Fruit fly (Drosophila melanogaster) whole organism, embryonic: ENCODE measurements around the gene Drsl5.

Experiments used
- ATbp ChIP-seq: fragments of 200-800 bp; sonication (Bioruptor generic); optimal IDR thresholded peaks from 2 replicates; lab custom pipeline; 2017; ENCODE audit warnings: missing biosample characterization, mild to moderate bottlenecking, missing genetic modification characterization, missing genetic modification reagents
- Awh ChIP-seq: fragments of 200-800 bp; sonication (Bioruptor generic); IDR thresholded peaks from 2 replicates; pipeline ENCODE4, ENCODE4 v1.3.6; 2022; ENCODE audit warnings: missing biosample characterization, missing genetic modification characterization
- CG11504 ChIP-seq: fragments of 200-800 bp; sonication (Bioruptor generic); optimal IDR thresholded peaks from 3 replicates; lab custom pipeline; 2019; ENCODE audit warnings: missing biosample characterization, mild to moderate bottlenecking, missing genetic modification characterization, moderate library complexity
- CG11695 ChIP-seq: fragments of 200-800 bp; sonication (Bioruptor generic); IDR thresholded peaks from 3 replicates; pipeline ENCODE4 v1.3.6; 2022; ENCODE audit warnings: missing biosample characterization, missing genetic modification characterization
- CG13624 ChIP-seq: fragments of 200-800 bp; sonication (Bioruptor generic); optimal IDR thresholded peaks from 2 replicates; lab custom pipeline; 2016; ENCODE audit warnings: missing biosample characterization, missing genetic modification characterization
- CG14050 ChIP-seq: fragments of 200-800 bp; sonication (Bioruptor generic); IDR thresholded peaks from 3 replicates; pipeline ENCODE4 v1.3.6; 2022; ENCODE audit warnings: missing biosample characterization, missing genetic modification characterization
- CG15514 ChIP-seq: fragments of 200-800 bp; sonication (Bioruptor generic); optimal IDR thresholded peaks from 3 replicates; lab custom pipeline; 2017; ENCODE audit warnings: missing biosample characterization, missing genetic modification characterization, mild to moderate bottlenecking, moderate library complexity, missing genetic modification reagents
- CG15601 ChIP-seq: fragments of 200-800 bp; sonication (Bioruptor generic); optimal IDR thresholded peaks from 3 replicates; lab custom pipeline; 2019; ENCODE audit warnings: missing biosample characterization, mild to moderate bottlenecking, missing genetic modification characterization, moderate library complexity
- CG17186 ChIP-seq: fragments of 200-800 bp; sonication (Bioruptor generic); optimal IDR thresholded peaks from 3 replicates; lab custom pipeline; 2017; ENCODE audit warnings: missing biosample characterization, missing genetic modification reagents, missing genetic modification characterization
- CG17385 ChIP-seq: fragments of 200-800 bp; sonication (Bioruptor generic); optimal IDR thresholded peaks from 3 replicates; lab custom pipeline; 2018; ENCODE audit warnings: missing biosample characterization, mild to moderate bottlenecking, missing genetic modification characterization
- CG17829 ChIP-seq: fragments of 200-800 bp; optimal IDR thresholded peaks from 2 replicates; lab custom pipeline; 2019; ENCODE audit warnings: missing biosample characterization, mild to moderate bottlenecking, missing genetic modification characterization, moderate library complexity
- CG30020 ChIP-seq: fragments of 200-800 bp; optimal IDR thresholded peaks from 2 replicates; lab custom pipeline; 2019; ENCODE audit warnings: missing biosample characterization, mild to moderate bottlenecking, missing genetic modification characterization, moderate library complexity
- CG34224 ChIP-seq: fragments of 200-800 bp; sonication (Bioruptor generic); IDR thresholded peaks from 3 replicates; pipeline ENCODE4 v1.3.6; 2022; ENCODE audit warnings: missing biosample characterization, missing genetic modification characterization; ENCODE audit not compliant: partially characterized antibody
- CG34422 ChIP-seq: fragments of 200-800 bp; sonication (Bioruptor generic); IDR thresholded peaks from 3 replicates; pipeline ENCODE4 v1.3.6; 2022; ENCODE audit warnings: missing biosample characterization, missing genetic modification characterization
- CG4360 ChIP-seq: fragments of 200-800 bp; sonication (Bioruptor generic); IDR thresholded peaks from 2 replicates; pipeline ENCODE4 v1.3.6; 2022; ENCODE audit warnings: missing biosample characterization, missing genetic modification characterization
- CG6854 ChIP-seq: fragments of 200-800 bp; sonication (Bioruptor generic); optimal IDR thresholded peaks from 3 replicates; lab custom pipeline; 2017; ENCODE audit warnings: missing biosample characterization, mild to moderate bottlenecking, missing genetic modification characterization
- CG7928 ChIP-seq: fragments of 200-800 bp; sonication (Bioruptor generic); optimal IDR thresholded peaks from 2 replicates; lab custom pipeline; 2017; ENCODE audit warnings: missing biosample characterization, mild to moderate bottlenecking, missing genetic modification characterization
- CG7987 ChIP-seq: fragments of 200-800 bp; sonication (Bioruptor generic); optimal IDR thresholded peaks from 2 replicates; lab custom pipeline; 2018; ENCODE audit warnings: missing biosample characterization, mild to moderate bottlenecking, missing genetic modification characterization, moderate library complexity
- Camta ChIP-seq: fragments of 200-800 bp; sonication (Bioruptor generic); optimal IDR thresholded peaks from 2 replicates; lab custom pipeline; 2016; ENCODE audit warnings: missing biosample characterization, missing genetic modification characterization
- CrebB ChIP-seq: fragments of 200-800 bp; sonication (Bioruptor generic); optimal IDR thresholded peaks from 3 replicates; lab custom pipeline; 2018; ENCODE audit warnings: missing biosample characterization, mild to moderate bottlenecking, missing genetic modification characterization
- D19B ChIP-seq: fragments of 200-800 bp; sonication (Bioruptor generic); optimal IDR thresholded peaks from 2 replicates; lab custom pipeline; 2017; ENCODE audit warnings: missing biosample characterization, mild to moderate bottlenecking, missing genetic modification characterization
- Ets65A ChIP-seq: fragments of 200-800 bp; sonication (Bioruptor generic); peaks from one replicate; lab custom pipeline; 2016; ENCODE audit warnings: missing biosample characterization, missing genetic modification characterization
- Fer1 ChIP-seq: fragments of 200-800 bp; sonication (Bioruptor generic); optimal IDR thresholded peaks from 2 replicates; lab custom pipeline; 2017; ENCODE audit warnings: missing biosample characterization, mild to moderate bottlenecking, missing genetic modification characterization
- HLH4C ChIP-seq: fragments of 200-800 bp; sonication (Bioruptor generic); IDR thresholded peaks from 3 replicates; pipeline ENCODE4 v1.3.6; 2022; ENCODE audit warnings: missing biosample characterization, missing genetic modification characterization; ENCODE audit not compliant: partially characterized antibody
- HLH54F ChIP-seq: fragments of 200-800 bp; sonication (Bioruptor generic); optimal IDR thresholded peaks from 3 replicates; lab custom pipeline; 2016; ENCODE audit warnings: missing biosample characterization, missing genetic modification characterization
- Neu2 ChIP-seq: fragments of 200-800 bp; sonication (Bioruptor generic); optimal IDR thresholded peaks from 3 replicates; lab custom pipeline; 2016; ENCODE audit warnings: missing biosample characterization, missing genetic modification characterization, borderline replicate concordance
- Pdp1 ChIP-seq, 2 experiments: fragments of 200-800 bp; sonication (Bioruptor generic); optimal IDR thresholded peaks; 3 replicates each; lab custom pipeline; 2016; ENCODE audit warnings: missing biosample characterization in 2 of 2, missing genetic modification characterization in 2 of 2, mild to moderate bottlenecking in 1 of 2, moderate library complexity in 1 of 2
- Trl ChIP-seq, 3 experiments: fragments of >200 bp in 2 of 3; fragments of 200-800 bp in 1 of 3; sonication (Bioruptor generic) in 1 of 3; optimal IDR thresholded peaks; 2 replicates in 1 of 3; 3 replicates in 2 of 3; lab custom pipeline; 2016 to 2017; ENCODE audit warnings: missing biosample characterization in 1 of 3, missing genetic modification characterization in 1 of 3
- bab2 ChIP-seq: fragments of 200-800 bp; sonication (Bioruptor generic); optimal IDR thresholded peaks from 2 replicates; lab custom pipeline; 2016; ENCODE audit warnings: missing biosample characterization, missing genetic modification characterization
- bsh ChIP-seq, 2 experiments: fragments of 200-800 bp; sonication (Bioruptor generic); optimal IDR thresholded peaks; 2 replicates each; lab custom pipeline; 2017 to 2018; ENCODE audit warnings: mild to moderate bottlenecking in 2 of 2, missing biosample characterization in 2 of 2, missing genetic modification characterization in 2 of 2, moderate library complexity in 1 of 2
- chinmo ChIP-seq: fragments of 200-800 bp; sonication (Bioruptor generic); IDR thresholded peaks from 4 replicates; pipeline ENCODE4 v1.3.6; 2022; ENCODE audit warnings: missing biosample characterization, missing genetic modification characterization; ENCODE audit not compliant: partially characterized antibody
- chm ChIP-seq: fragments of 200-800 bp; sonication (Bioruptor generic); IDR thresholded peaks from 2 replicates; pipeline ENCODE4 v1.3.6; 2022; ENCODE audit warnings: missing biosample characterization, missing genetic modification characterization
- esg ChIP-seq: fragments of 200-800 bp; sonication (Bioruptor generic); conservative IDR thresholded peaks from 2 replicates; pipeline ENCODE4 v1.3.6; 2022; ENCODE audit warnings: missing biosample characterization, missing genetic modification characterization
- ewg ChIP-seq: fragments of 200-800 bp; sonication (Bioruptor generic); optimal IDR thresholded peaks from 3 replicates; lab custom pipeline; 2017; ENCODE audit warnings: mild to moderate bottlenecking, missing biosample characterization, missing genetic modification reagents, missing genetic modification characterization
- gcm ChIP-seq: fragments of 200-800 bp; sonication (Bioruptor generic); optimal IDR thresholded peaks from 2 replicates; lab custom pipeline; 2019; ENCODE audit warnings: missing biosample characterization, mild to moderate bottlenecking, missing genetic modification characterization, moderate library complexity
- mam ChIP-seq: fragments of 200-800 bp; sonication (Bioruptor generic); optimal IDR thresholded peaks from 3 replicates; lab custom pipeline; 2016; ENCODE audit warnings: missing biosample characterization, missing genetic modification characterization
- pros ChIP-seq: fragments of 200-800 bp; sonication (Bioruptor generic); optimal IDR thresholded peaks from 3 replicates; lab custom pipeline; 2019; ENCODE audit warnings: missing biosample characterization, mild to moderate bottlenecking, missing genetic modification characterization, moderate library complexity
- pzg ChIP-seq: fragments of 200-800 bp; sonication (Bioruptor generic); optimal IDR thresholded peaks from 3 replicates; lab custom pipeline; 2018; ENCODE audit warnings: missing biosample characterization, mild to moderate bottlenecking, missing genetic modification characterization, moderate library complexity
- ranshi ChIP-seq: fragments of 200-800 bp; sonication (Bioruptor generic); IDR thresholded peaks from 2 replicates; pipeline ENCODE4 v1.3.6; 2022; ENCODE audit warnings: missing biosample characterization, missing genetic modification characterization
- sima ChIP-seq: fragments of 200-800 bp; sonication (Bioruptor generic); optimal IDR thresholded peaks from 2 replicates; lab custom pipeline; 2016; ENCODE audit warnings: missing biosample characterization, missing genetic modification characterization
- so ChIP-seq: fragments of 200-800 bp; sonication (Bioruptor generic); IDR thresholded peaks from 3 replicates; pipeline ENCODE4 v1.3.6; 2022; ENCODE audit warnings: missing biosample characterization, missing genetic modification characterization
- stc ChIP-seq: fragments of 200-800 bp; sonication (Bioruptor generic); IDR thresholded peaks from 2 replicates; pipeline ENCODE4 v1.3.6; 2022; ENCODE audit warnings: missing biosample characterization, missing genetic modification characterization
- tio ChIP-seq: fragments of 200-800 bp; sonication (Bioruptor generic); optimal IDR thresholded peaks from 2 replicates; lab custom pipeline; 2017; ENCODE audit warnings: missing biosample characterization, missing genetic modification characterization, inconsistent platforms
- vvl ChIP-seq: fragments of 200-800 bp; sonication (Bioruptor generic); IDR thresholded peaks from 2 replicates; pipeline ENCODE4 v1.3.6; 2022; ENCODE audit warnings: missing biosample characterization, missing genetic modification characterization
- wor ChIP-seq: fragments of 200-800 bp; sonication (Bioruptor generic); IDR thresholded peaks from 2 replicates; pipeline ENCODE4 v1.3.6; 2022; ENCODE audit warnings: missing biosample characterization, missing genetic modification characterization
- zen ChIP-seq: fragments of 200-800 bp; sonication (Bioruptor generic); optimal IDR thresholded peaks from 3 replicates; lab custom pipeline; 2018; ENCODE audit warnings: missing biosample characterization, mild to moderate bottlenecking, missing genetic modification characterization, moderate library complexity
- zf30C ChIP-seq: fragments of 200-800 bp; sonication (Bioruptor generic); optimal IDR thresholded peaks from 3 replicates; lab custom pipeline; 2018; ENCODE audit warnings: missing biosample characterization, mild to moderate bottlenecking, missing genetic modification characterization

Gene Drsl5

dm6 chr3L:3336368-3337164 is 20.0 kb downstream of the Drsl5 start, which contains the start of the genes Drsl6 and kst (continued):
- TF ChIP-seq zen (tag; lab: Kevin White, UChicago) (peak; percentile 56), Neu2 (no peak), CG34422 (peak; percentile 53; the same call in 1 of the 3 replicates), HLH4C (GFP tag; lab: Robert Waterston, UW) (peak; percentile 38; the same call in 2 of the 3 replicates), ATbp (GFP tag; lab: Kevin White, UChicago) (peak; percentile 0), pros (GFP tag; lab: Kevin White, UChicago) (peak; percentile 37), CG11504 (no peak), so (GFP tag; lab: Robert Waterston, UW) (peak; percentile 15; the same call in 1 of the 3 replicates), CG34224 (peak; percentile 64), Pdp1 (GFP tag; optimal IDR thresholded peaks at IDR 0.05; lab: Kevin White, UChicago) (peak in 1 of 2 experiments; percentile 59), tio (no peak), CG7928 (GFP tag; lab: Kevin White, UChicago) (no peak), CG6854 (GFP tag; lab: Kevin White, UChicago) (peak; percentile 24), bab2 (peak; percentile 2), chm (GFP tag; lab: Robert Waterston, UW) (peak; percentile 85), CG15514 (GFP tag; lab: Kevin White, UChicago) (peak; percentile 92), sima (GFP tag; lab: Kevin White, UChicago) (no peak), bsh (GFP tag; optimal IDR thresholded peaks at IDR 0.05; lab: Kevin White, UChicago) (peak in 1 of 2 experiments; percentile 9), CG7987 (GFP tag; lab: Kevin White, UChicago) (peak; percentile 30), gcm (GFP tag; lab: Kevin White, UChicago) (peak; percentile 15), CG15601 (tag; lab: Kevin White, UChicago) (peak; percentile 23), vvl (GFP tag; lab: Robert Waterston, UW) (peak; percentile 72), esg (no peak), mam (GFP tag; lab: Kevin White, UChicago) (no peak), ranshi (GFP tag; lab: Robert Waterston, UW) (peak; percentile 37; the same call in 1 of the 2 replicates), CG11695 (GFP tag; lab: Robert Waterston, UW) (0 out of 3 replicates have a peak, but pooled peaks have one; percentile 42), Trl (optimal IDR thresholded peaks at IDR 0.05; lab: Kevin White, UChicago) (peak in 1 of 2 experiments; percentile 25), Trl (GFP tag; optimal IDR thresholded peaks at IDR 0.05; lab: Kevin White, UChicago) (peak; percentile 46), ewg (no peak), CG17385 (GFP tag; lab: Kevin White, UChicago) (peak; percentile 56), HLH54F (GFP tag; lab: Kevin White, UChicago) (no peak), zf30C (GFP tag; lab: Kevin White, UChicago) (peak; percentile 33), CG13624 (GFP tag; lab: Kevin White, UChicago) (peak; percentile 6), Ets65A (GFP tag; lab: Kevin White, UChicago) (no peak), CG17186 (GFP tag; lab: Kevin White, UChicago) (peak; percentile 90), chinmo (GFP tag; lab: Robert Waterston, UW) (peak; percentile 75; the same call in 2 of the 4 replicates), CG17829 (tag; lab: Kevin White, UChicago) (peak; percentile 45), D19B (GFP tag; lab: Kevin White, UChicago) (no peak), CrebB (tag; lab: Kevin White, UChicago) (peak; percentile 59), pzg (peak; percentile 77), CG14050 (GFP tag; lab: Robert Waterston, UW) (no peak), wor (GFP tag; lab: Robert Waterston, UW) (no peak), Camta (GFP tag; lab: Kevin White, UChicago) (peak; percentile 43), stc (GFP tag; lab: Robert Waterston, UW) (0 out of 2 replicates have a peak, but pooled peaks have one; percentile 8), CG4360 (GFP tag; lab: Robert Waterston, UW) (peak; percentile 83), Fer1 (GFP tag; lab: Kevin White, UChicago) (peak; percentile 32), Awh (GFP tag; lab: Robert Waterston, UW) (peak; percentile 70; the same call in 1 of the 2 replicates), CG30020 (tag; lab: Kevin White, UChicago) (no peak)
